Fruit fly (Drosophila melanogaster) whole organism, embryonic: ENCODE results near the gene Myo10A.

Experiments
- Ada2b ChIP-seq: fragments of 200-800 bp; sonication (Bioruptor generic); IDR thresholded peaks from 2 replicates; pipeline ENCODE4 v1.3.6; 2022; ENCODE audit warnings: missing biosample characterization, missing genetic modification characterization
- Bdp1 ChIP-seq: fragments of 200-800 bp; sonication (Bioruptor generic); optimal IDR thresholded peaks from 3 replicates; lab custom pipeline; 2016; ENCODE audit warnings: missing biosample characterization, missing genetic modification characterization
- Blimp-1 ChIP-seq: fragments of 200-800 bp; sonication (Bioruptor generic); optimal IDR thresholded peaks from 3 replicates; lab custom pipeline; 2018; ENCODE audit warnings: missing biosample characterization, missing genetic modification characterization, mild to moderate bottlenecking, moderate library complexity, missing genetic modification reagents
- C15 ChIP-seq: fragments of 200-800 bp; sonication (Bioruptor generic); IDR thresholded peaks from 3 replicates; pipeline ENCODE4 v1.3.6; 2022; ENCODE audit warnings: missing biosample characterization, missing genetic modification characterization
- CG10209 ChIP-seq: fragments of 200-800 bp; sonication (Bioruptor generic); optimal IDR thresholded peaks from 3 replicates; lab custom pipeline; 2017; ENCODE audit warnings: missing biosample characterization, mild to moderate bottlenecking, missing genetic modification characterization, missing genetic modification reagents
- CG10366 ChIP-seq: fragments of 200-800 bp; sonication (Bioruptor generic); IDR thresholded peaks from 2 replicates; pipeline ENCODE4 v1.3.6; 2022; ENCODE audit warnings: missing biosample characterization, missing genetic modification characterization
- CG10543 ChIP-seq: fragments of 200-800 bp; sonication (Bioruptor generic); optimal IDR thresholded peaks from 3 replicates; lab custom pipeline; 2017; ENCODE audit warnings: missing biosample characterization, mild to moderate bottlenecking, missing genetic modification characterization, moderate library complexity
- CG12942 ChIP-seq: fragments of 200-800 bp; sonication (Bioruptor generic); optimal IDR thresholded peaks from 3 replicates; lab custom pipeline; 2016; ENCODE audit warnings: missing biosample characterization, missing genetic modification characterization
- CG1529 ChIP-seq: fragments of 200-800 bp; sonication (Bioruptor generic); optimal IDR thresholded peaks from 3 replicates; lab custom pipeline; 2018; ENCODE audit warnings: missing biosample characterization, missing genetic modification characterization
- CG1832 ChIP-seq: fragments of 200-800 bp; sonication (Bioruptor generic); optimal IDR thresholded peaks from 2 replicates; lab custom pipeline; 2017; ENCODE audit warnings: missing biosample characterization, mild to moderate bottlenecking, missing genetic modification characterization, inconsistent platforms
- CG3065 ChIP-seq: fragments of 200-800 bp; sonication (Bioruptor generic); optimal IDR thresholded peaks from 2 replicates; lab custom pipeline; 2016; ENCODE audit warnings: missing biosample characterization, missing genetic modification characterization
- CG32772 ChIP-seq: fragments of 200-800 bp; sonication (Bioruptor generic); IDR thresholded peaks from 2 replicates; pipeline ENCODE4 v1.3.6; 2022; ENCODE audit warnings: missing biosample characterization, missing genetic modification characterization
- CG3847 ChIP-seq: fragments of 200-800 bp; sonication (Bioruptor generic); IDR thresholded peaks from 2 replicates; pipeline ENCODE4 v1.3.6; 2022; ENCODE audit warnings: missing biosample characterization, missing genetic modification characterization
- CG42726 ChIP-seq: fragments of 200-800 bp; sonication (Bioruptor generic); IDR thresholded peaks from 2 replicates; pipeline ENCODE4 v1.3.6; 2022; ENCODE audit warnings: missing biosample characterization, missing genetic modification characterization; ENCODE audit not compliant: partially characterized antibody
- CG4282 ChIP-seq: fragments of 200-800 bp; sonication (Bioruptor generic); optimal IDR thresholded peaks from 2 replicates; lab custom pipeline; 2016; ENCODE audit warnings: missing biosample characterization, missing genetic modification characterization
- CG5180 ChIP-seq: fragments of 200-800 bp; sonication (Bioruptor generic); optimal IDR thresholded peaks from 3 replicates; lab custom pipeline; 2017; ENCODE audit warnings: missing biosample characterization, missing genetic modification characterization, mild to moderate bottlenecking, moderate library complexity, missing genetic modification reagents
- CG5953 ChIP-seq: fragments of 200-800 bp; sonication (Bioruptor generic); IDR thresholded peaks from 2 replicates; pipeline ENCODE4 v1.3.6; 2022; ENCODE audit warnings: missing biosample characterization, missing genetic modification characterization
- CG6765 ChIP-seq: fragments of 200-800 bp; sonication (Bioruptor generic); optimal IDR thresholded peaks from 3 replicates; lab custom pipeline; 2017; ENCODE audit warnings: missing biosample characterization, mild to moderate bottlenecking, missing genetic modification characterization
- CG7271 ChIP-seq: fragments of 200-800 bp; sonication (Bioruptor generic); optimal IDR thresholded peaks from 2 replicates; lab custom pipeline; 2018; ENCODE audit warnings: missing biosample characterization, mild to moderate bottlenecking, missing genetic modification characterization, moderate library complexity
- CG7372 ChIP-seq: fragments of 200-800 bp; sonication (Bioruptor generic); IDR thresholded peaks from 2 replicates; pipeline ENCODE4 v1.3.6; 2022; ENCODE audit warnings: missing biosample characterization, missing genetic modification characterization
- CG7839 ChIP-seq: fragments of 200-800 bp; sonication (Bioruptor generic); optimal IDR thresholded peaks from 3 replicates; lab custom pipeline; 2018; ENCODE audit warnings: missing biosample characterization, mild to moderate bottlenecking, missing genetic modification characterization, moderate library complexity
- CG8290 ChIP-seq, 3 experiments: fragments of 200-800 bp; sonication (Bioruptor generic); optimal IDR thresholded peaks; 2 replicates each; lab custom pipeline; 2016 to 2019; ENCODE audit warnings: missing biosample characterization in 3 of 3, missing genetic modification characterization in 3 of 3, mild to moderate bottlenecking in 2 of 3, moderate library complexity in 1 of 3
- CG9437 ChIP-seq: fragments of 200-800 bp; sonication (Bioruptor generic); optimal IDR thresholded peaks from 2 replicates; lab custom pipeline; 2018; ENCODE audit warnings: missing biosample characterization, mild to moderate bottlenecking, missing genetic modification characterization
- D19A ChIP-seq: fragments of 200-800 bp; optimal IDR thresholded peaks from 3 replicates; lab custom pipeline; 2019; ENCODE audit warnings: missing biosample characterization, mild to moderate bottlenecking, missing genetic modification characterization, moderate library complexity
- Doc3 ChIP-seq: fragments of 200-800 bp; sonication (Bioruptor generic); IDR thresholded peaks from 3 replicates; pipeline ENCODE4 v1.3.6; 2022; ENCODE audit warnings: missing biosample characterization, missing genetic modification characterization; ENCODE audit not compliant: partially characterized antibody
- E2f2 ChIP-seq: fragments of 200-800 bp; sonication (Bioruptor generic); IDR thresholded peaks from 2 replicates; pipeline ENCODE4 v1.3.6; 2022; ENCODE audit warnings: missing biosample characterization, missing genetic modification characterization
- HLH54F ChIP-seq: fragments of 200-800 bp; sonication (Bioruptor generic); optimal IDR thresholded peaks from 3 replicates; lab custom pipeline; 2016; ENCODE audit warnings: missing biosample characterization, missing genetic modification characterization
- HLHmδ ChIP-seq: fragments of 200-800 bp; sonication (Bioruptor generic); optimal IDR thresholded peaks from 2 replicates; lab custom pipeline; 2018; ENCODE audit warnings: missing biosample characterization, mild to moderate bottlenecking, missing genetic modification characterization, moderate library complexity
- HmgZ ChIP-seq: fragments of 200-800 bp; sonication (Bioruptor generic); optimal IDR thresholded peaks from 2 replicates; lab custom pipeline; 2018; ENCODE audit warnings: missing biosample characterization, mild to moderate bottlenecking, missing genetic modification characterization
- Mad ChIP-seq: fragments of 200-800 bp; sonication (Bioruptor generic); optimal IDR thresholded peaks from 2 replicates; lab custom pipeline; 2016; ENCODE audit warnings: missing biosample characterization, missing genetic modification characterization
- Poxn ChIP-seq: fragments of 200-800 bp; sonication (Bioruptor generic); IDR thresholded peaks from 2 replicates; pipeline ENCODE4 v1.3.6; 2022; ENCODE audit warnings: missing biosample characterization, missing genetic modification characterization
- Sox100B ChIP-seq: fragments of 200-800 bp; sonication (Bioruptor generic); optimal IDR thresholded peaks from 3 replicates; lab custom pipeline; 2018; ENCODE audit warnings: missing biosample characterization, mild to moderate bottlenecking, missing genetic modification characterization
- Sox102F ChIP-seq: fragments of 200-800 bp; sonication (Bioruptor generic); optimal IDR thresholded peaks from 2 replicates; lab custom pipeline; 2018; ENCODE audit warnings: missing biosample characterization, mild to moderate bottlenecking, missing genetic modification characterization, moderate library complexity
- Trl ChIP-seq, 3 experiments: fragments of >200 bp in 2 of 3; fragments of 200-800 bp in 1 of 3; sonication (Bioruptor generic) in 1 of 3; optimal IDR thresholded peaks; 2 replicates in 1 of 3; 3 replicates in 2 of 3; lab custom pipeline; 2016 to 2017; ENCODE audit warnings: missing biosample characterization in 1 of 3, missing genetic modification characterization in 1 of 3
- btn ChIP-seq: fragments of 200-800 bp; sonication (Bioruptor generic); optimal IDR thresholded peaks from 2 replicates; lab custom pipeline; 2016; ENCODE audit warnings: missing biosample characterization, missing genetic modification characterization
- cg ChIP-seq: fragments of 200-800 bp; sonication (Bioruptor generic); optimal IDR thresholded peaks from 3 replicates; lab custom pipeline; 2019; ENCODE audit warnings: missing biosample characterization, mild to moderate bottlenecking, missing genetic modification characterization, moderate library complexity
- dmrt11E ChIP-seq: fragments of 200-800 bp; sonication (Bioruptor generic); optimal IDR thresholded peaks from 3 replicates; lab custom pipeline; 2018; ENCODE audit warnings: missing biosample characterization, mild to moderate bottlenecking, missing genetic modification characterization, moderate library complexity
- dysf ChIP-seq: fragments of 200-800 bp; sonication (Bioruptor generic); IDR thresholded peaks from 3 replicates; pipeline ENCODE4 v1.3.6; 2022; ENCODE audit warnings: missing biosample characterization, missing genetic modification characterization
- eve ChIP-seq, 2 experiments: fragments of >200 bp; optimal IDR thresholded peaks; 2 replicates each; lab custom pipeline; 2017; ENCODE audit warnings: missing biosample characterization in 2 of 2, missing genetic modification characterization in 2 of 2
- gfzf ChIP-seq: fragments of 200-800 bp; sonication (Bioruptor generic); optimal IDR thresholded peaks from 2 replicates; lab custom pipeline; 2016; ENCODE audit warnings: missing biosample characterization, mild to moderate bottlenecking, missing genetic modification characterization, moderate library complexity
- grau ChIP-seq: fragments of 200-800 bp; optimal IDR thresholded peaks from 3 replicates; lab custom pipeline; 2019; ENCODE audit warnings: missing biosample characterization, mild to moderate bottlenecking, missing genetic modification characterization, moderate library complexity
- klu ChIP-seq: fragments of 200-800 bp; sonication (Bioruptor generic); IDR thresholded peaks from 2 replicates; pipeline ENCODE4 v1.3.6; 2022; ENCODE audit warnings: missing biosample characterization, missing genetic modification characterization
- luna ChIP-seq: fragments of 200-800 bp; sonication (Bioruptor generic); optimal IDR thresholded peaks from 2 replicates; lab custom pipeline; 2016; ENCODE audit warnings: missing biosample characterization, missing genetic modification characterization
- nerfin-1 ChIP-seq: fragments of 200-800 bp; sonication (Bioruptor generic); optimal IDR thresholded peaks from 3 replicates; lab custom pipeline; 2019; ENCODE audit warnings: missing biosample characterization, mild to moderate bottlenecking, missing genetic modification characterization, moderate library complexity
- nom ChIP-seq: fragments of 200-800 bp; sonication (Bioruptor generic); optimal IDR thresholded peaks from 2 replicates; lab custom pipeline; 2017; ENCODE audit warnings: missing biosample characterization, missing genetic modification characterization, mild to moderate bottlenecking, moderate library complexity, missing genetic modification reagents
- phol ChIP-seq: fragments of 200-800 bp; sonication (Bioruptor generic); optimal IDR thresholded peaks from 3 replicates; lab custom pipeline; 2018; ENCODE audit warnings: missing biosample characterization, mild to moderate bottlenecking, missing genetic modification characterization, moderate library complexity
- row ChIP-seq: fragments of 200-800 bp; sonication (Bioruptor generic); IDR thresholded peaks from 3 replicates; pipeline ENCODE4 v1.3.6; 2022; ENCODE audit warnings: missing biosample characterization, missing genetic modification characterization
- tin ChIP-seq: fragments of 200-800 bp; sonication (Bioruptor generic); optimal IDR thresholded peaks from 3 replicates; lab custom pipeline; 2016; ENCODE audit warnings: missing biosample characterization, missing genetic modification characterization
- vvl ChIP-seq: fragments of 200-800 bp; sonication (Bioruptor generic); IDR thresholded peaks from 2 replicates; pipeline ENCODE4 v1.3.6; 2022; ENCODE audit warnings: missing biosample characterization, missing genetic modification characterization
- zen ChIP-seq: fragments of 200-800 bp; sonication (Bioruptor generic); optimal IDR thresholded peaks from 3 replicates; lab custom pipeline; 2018; ENCODE audit warnings: missing biosample characterization, mild to moderate bottlenecking, missing genetic modification characterization, moderate library complexity

Gene Myo10A

dm6 chrX:10882786-10883185, 47.9 kb upstream of the Myo10A start (continued):
- TF ChIP-seq CG9437 (no peak), gfzf (no peak), CG42726 (GFP tag; lab: Robert Waterston, UW) (no peak), CG10209 (GFP tag; lab: Kevin White, UChicago) (peak; percentile 2), CG1529 (GFP tag; lab: Kevin White, UChicago) (no peak), Mad (GFP tag; lab: Kevin White, UChicago) (no peak), Bdp1 (GFP tag; lab: Kevin White, UChicago) (no peak), CG7372 (no peak), CG7271 (tag; lab: Kevin White, UChicago) (no peak), CG12942 (GFP tag; lab: Kevin White, UChicago) (no peak), Poxn (GFP tag; lab: Robert Waterston, UW) (no peak), CG32772 (GFP tag; lab: Robert Waterston, UW) (no peak), CG3065 (GFP tag; lab: Kevin White, UChicago) (no peak), vvl (GFP tag; lab: Robert Waterston, UW) (no peak), CG6765 (no peak), CG5953 (GFP tag; lab: Robert Waterston, UW) (no peak), Sox102F (GFP tag; lab: Kevin White, UChicago) (peak; percentile 28), klu (GFP tag; lab: Robert Waterston, UW) (no peak), HLHmδ (GFP tag; lab: Kevin White, UChicago) (no peak), CG10543 (GFP tag; lab: Kevin White, UChicago) (no peak), Ada2b (GFP tag; lab: Robert Waterston, UW) (0 out of 2 replicates have a peak, but pooled peaks have one; percentile 8), E2f2 (no peak), CG7839 (tag; lab: Kevin White, UChicago) (no peak), btn (GFP tag; lab: Kevin White, UChicago) (no peak), phol (peak; percentile 17), nom (GFP tag; lab: Kevin White, UChicago) (no peak), CG10366 (GFP tag; lab: Robert Waterston, UW) (no peak), dysf (GFP tag; lab: Robert Waterston, UW) (no peak), Sox100B (GFP tag; lab: Kevin White, UChicago) (no peak), row (GFP tag; lab: Robert Waterston, UW) (0 out of 3 replicates have a peak, but pooled peaks have one; percentile 28), Blimp-1 (peak; percentile 25), CG5180 (GFP tag; lab: Kevin White, UChicago) (no peak), C15 (GFP tag; lab: Robert Waterston, UW) (no peak), luna (no peak), dmrt11E (peak; percentile 16), tin (no peak), CG8290 (GFP tag; optimal IDR thresholded peaks at IDR 0.05; lab: Kevin White, UChicago) (no peak), CG8290 (tag; optimal IDR thresholded peaks at IDR 0.05; lab: Kevin White, UChicago) (no peak), zen (tag; lab: Kevin White, UChicago) (no peak), Trl (optimal IDR thresholded peaks at IDR 0.05; lab: Kevin White, UChicago) (no peak), Trl (GFP tag; optimal IDR thresholded peaks at IDR 0.05; lab: Kevin White, UChicago) (no peak), CG3847 (GFP tag; lab: Robert Waterston, UW) (no peak), grau (tag; lab: Kevin White, UChicago) (peak; percentile 7), eve (GFP tag; optimal IDR thresholded peaks at IDR 0.05; lab: Kevin White, UChicago) (no peak), CG1832 (GFP tag; lab: Kevin White, UChicago) (no peak), D19A (tag; lab: Kevin White, UChicago) (no peak), nerfin-1 (tag; lab: Kevin White, UChicago) (no peak), cg (GFP tag; lab: Kevin White, UChicago) (no peak), Doc3 (no peak), HLH54F (GFP tag; lab: Kevin White, UChicago) (no peak), HmgZ (no peak), CG4282 (no peak)
